Worm (Caenorhabditis elegans): ENCODE results near the gene btf-1.

DNA sequence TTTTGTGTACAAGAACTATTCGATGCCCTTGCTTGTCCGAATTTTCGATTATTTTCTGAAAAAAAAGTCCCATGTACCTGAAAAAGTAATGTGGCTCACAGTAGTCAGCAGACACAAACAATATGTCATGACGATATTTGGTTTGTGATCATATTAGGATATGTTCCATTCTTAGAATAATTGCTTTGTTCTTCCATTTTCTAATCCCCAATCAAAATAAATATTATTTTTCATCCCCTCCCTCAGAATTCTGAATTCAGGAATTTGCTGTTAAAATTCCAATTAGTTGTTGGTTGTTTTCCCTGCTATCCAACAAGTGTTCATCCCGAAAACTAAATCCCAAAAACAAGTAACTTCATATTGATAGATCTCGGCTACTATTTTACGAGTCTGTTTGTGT, 19.4 kb downstream of the btf-1 start:
- no peak for TF ChIP-seq ama-1 (optimal IDR thresholded peaks at IDR 0.05)
- TF ChIP-seq elt-4 (tag; optimal IDR thresholded peaks at IDR 0.05) = no peak
- no peak for TF ChIP-seq nhr-232 (tag; optimal IDR thresholded peaks at IDR 0.05)
